Fruit fly (Drosophila melanogaster) Kc167 (cell line): ENCODE data around the gene lwr.

Source experiments
- insv ChIP-seq: fragments of >200 bp; optimal IDR thresholded peaks from 3 replicates; lab custom pipeline; 2018; ENCODE audit warnings: missing external identifiers
- psq ChIP-seq: fragments of >200 bp; optimal IDR thresholded peaks from 2 replicates; lab custom pipeline; 2017; ENCODE audit warnings: missing external identifiers

dm6 chr2L:585268-585667 lies 42.9 kb upstream of the lwr start:
- TF ChIP-seq psq (lab: Kevin White, UChicago) (no peak), insv (no peak)
